Fruit fly (Drosophila melanogaster) Kc167 (cell line): Measurements from ENCODE around the gene Zdhhc8.

ENCODE experiments used
- Myc ChIP-seq: fragments of >200 bp; optimal IDR thresholded peaks from 2 replicates; lab custom pipeline; 2017; ENCODE audit warnings: missing external identifiers
- Sin3A ChIP-seq: fragments of >200 bp; optimal IDR thresholded peaks from 2 replicates; lab custom pipeline; 2018; ENCODE audit warnings: missing external identifiers
- h ChIP-seq: fragments of >200 bp; optimal IDR thresholded peaks from 3 replicates; lab custom pipeline; 2018; ENCODE audit warnings: missing external identifiers
- insv ChIP-seq: fragments of >200 bp; optimal IDR thresholded peaks from 3 replicates; lab custom pipeline; 2018; ENCODE audit warnings: missing external identifiers
- psq ChIP-seq: fragments of >200 bp; optimal IDR thresholded peaks from 2 replicates; lab custom pipeline; 2017; ENCODE audit warnings: missing external identifiers
- ttk ChIP-seq: sonication (Bioruptor generic); optimal IDR thresholded peaks from 2 replicates; lab custom pipeline; 2017; ENCODE audit warnings: missing external identifiers

The Zdhhc8 gene

DNA sequence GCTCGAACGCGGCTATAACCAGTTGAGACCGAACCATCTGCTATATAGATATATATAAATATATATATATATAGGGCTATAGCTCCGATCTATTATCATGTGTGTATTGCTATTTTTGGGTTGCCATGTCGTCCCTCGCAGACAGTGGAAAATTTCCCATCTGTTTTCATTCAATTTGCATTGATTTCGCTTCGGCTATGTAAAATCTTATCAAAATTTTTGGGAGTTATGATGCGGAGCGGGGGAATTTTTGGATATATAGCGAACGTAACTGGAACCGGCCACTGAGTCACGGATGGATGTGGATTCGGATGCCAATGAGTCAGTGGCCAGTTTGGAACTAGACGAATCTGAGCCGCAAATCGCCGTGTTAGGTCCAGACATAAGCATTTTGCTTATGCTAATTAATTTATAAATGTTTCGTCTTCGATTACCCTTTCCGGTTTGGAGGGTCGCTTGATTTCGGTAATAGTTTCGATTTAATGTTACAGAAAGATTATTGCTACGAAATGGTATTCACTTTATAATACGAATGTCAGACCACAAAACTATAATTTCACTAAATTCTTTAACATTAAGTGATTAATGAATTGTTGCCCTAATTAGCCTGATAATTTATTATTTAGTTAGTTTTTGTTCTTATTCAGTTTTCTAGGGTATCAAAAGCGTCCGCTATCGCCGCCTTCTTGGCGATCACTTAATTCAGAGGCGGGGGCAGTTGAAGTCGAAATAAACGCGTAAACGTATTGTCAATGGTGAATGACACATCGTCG, 58.2 kb downstream of the Zdhhc8 start:
- no peak for TF ChIP-seq ttk (lab: Kevin White, UChicago)
- TF ChIP-seq Sin3A (lab: Kevin White, UChicago), result no peak
- no peak for TF ChIP-seq h (lab: Kevin White, UChicago)
- TF ChIP-seq psq (lab: Kevin White, UChicago), result no peak
- no peak for TF ChIP-seq insv (lab: Kevin White, UChicago)
- TF ChIP-seq Myc, result no peak

DNA sequence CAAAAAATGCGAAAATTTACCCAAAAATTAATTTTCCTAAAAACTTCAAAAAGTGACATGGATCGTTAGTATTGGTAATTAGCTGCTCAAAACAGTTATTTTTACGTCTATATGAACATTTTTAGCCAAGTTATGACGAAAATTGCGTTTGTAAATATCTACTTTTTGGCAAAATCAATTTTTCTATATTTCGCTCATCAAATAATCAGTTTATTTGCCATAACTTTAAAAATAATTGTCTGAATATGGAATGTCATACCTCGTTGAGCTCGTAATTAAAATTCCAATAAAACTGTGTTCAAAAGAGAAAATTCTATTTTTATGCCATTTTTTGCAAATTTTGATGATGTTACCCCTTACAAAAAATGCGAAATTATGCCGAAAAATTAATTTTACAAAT, 59.5 kb downstream of the Zdhhc8 start:
- TF ChIP-seq ttk (lab: Kevin White, UChicago) (no peak), Myc (no peak), psq (lab: Kevin White, UChicago) (no peak), h (lab: Kevin White, UChicago) (no peak)

DNA sequence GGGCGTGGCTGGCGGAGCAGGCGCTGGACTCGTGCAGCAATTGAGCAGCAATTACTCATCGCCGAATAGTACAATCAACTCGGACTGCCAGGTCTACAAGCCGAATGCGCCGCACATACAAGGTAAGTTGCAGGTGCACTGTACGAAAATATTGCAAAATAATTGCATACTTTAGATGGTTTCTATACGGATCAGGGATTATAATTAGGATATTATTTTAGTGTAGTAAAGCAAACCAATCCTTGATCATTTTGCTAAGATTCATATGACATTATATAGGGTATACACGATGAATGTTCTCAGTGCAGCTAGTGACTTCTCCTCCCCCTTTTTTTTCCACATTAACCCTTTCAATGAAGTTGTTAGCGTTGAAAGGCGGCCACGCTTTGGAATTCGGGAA, 60.5 kb downstream of the Zdhhc8 start:
- TF ChIP-seq psq (lab: Kevin White, UChicago) (no peak), Sin3A (lab: Kevin White, UChicago) (no peak), ttk (lab: Kevin White, UChicago) (no peak), Myc (no peak), insv (lab: Kevin White, UChicago) (no peak), h (lab: Kevin White, UChicago) (no peak)

DNA sequence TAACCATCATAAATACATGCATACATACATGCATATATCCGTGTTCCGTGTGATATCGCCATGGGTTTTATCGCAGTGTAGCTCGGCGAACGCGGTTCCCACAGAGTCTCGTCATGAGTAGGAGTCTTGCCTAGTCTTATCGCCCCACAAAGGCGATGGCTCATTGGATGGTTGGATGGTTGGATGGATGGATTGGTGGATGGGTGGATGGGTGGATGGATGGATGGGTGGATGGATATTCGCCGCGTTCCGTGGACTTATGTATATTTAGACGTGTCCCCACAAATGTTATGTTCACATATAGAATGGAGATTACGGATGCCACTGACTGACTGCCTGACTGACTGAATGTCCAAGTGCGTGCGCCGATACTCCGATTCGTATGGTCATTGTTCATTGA, 64.8 kb downstream of the Zdhhc8 start:
- TF ChIP-seq h (lab: Kevin White, UChicago) (no peak), psq (lab: Kevin White, UChicago) (no peak), ttk (lab: Kevin White, UChicago) (no peak), insv (lab: Kevin White, UChicago) (no peak), Sin3A (lab: Kevin White, UChicago) (no peak), Myc (no peak)

DNA sequence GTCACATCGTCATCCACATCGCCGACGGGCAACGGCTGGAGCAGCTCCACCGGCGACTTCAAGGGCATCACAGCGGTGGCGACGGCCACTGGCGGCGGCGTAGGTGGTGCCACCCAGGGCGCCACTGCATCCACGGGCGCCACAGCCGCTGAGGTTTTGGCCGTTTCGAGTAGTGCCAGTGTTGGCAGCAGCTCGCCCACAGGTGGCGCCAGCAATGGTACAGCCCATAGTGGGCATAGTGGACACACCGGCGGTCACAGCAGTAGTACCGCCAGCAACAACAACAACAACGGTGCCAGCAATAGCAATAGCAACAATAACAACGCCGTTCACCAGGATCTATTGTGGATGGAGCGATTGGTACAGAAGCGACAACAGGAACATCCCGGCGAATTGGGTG, 69.6 kb downstream of the Zdhhc8 start:
- no peak for TF ChIP-seq Sin3A (lab: Kevin White, UChicago)
- TF ChIP-seq psq (lab: Kevin White, UChicago), result no peak
- TF ChIP-seq ttk (lab: Kevin White, UChicago), result no peak
- TF ChIP-seq Myc, result no peak
- no peak for TF ChIP-seq h (lab: Kevin White, UChicago)
- no peak for TF ChIP-seq insv (lab: Kevin White, UChicago)

DNA sequence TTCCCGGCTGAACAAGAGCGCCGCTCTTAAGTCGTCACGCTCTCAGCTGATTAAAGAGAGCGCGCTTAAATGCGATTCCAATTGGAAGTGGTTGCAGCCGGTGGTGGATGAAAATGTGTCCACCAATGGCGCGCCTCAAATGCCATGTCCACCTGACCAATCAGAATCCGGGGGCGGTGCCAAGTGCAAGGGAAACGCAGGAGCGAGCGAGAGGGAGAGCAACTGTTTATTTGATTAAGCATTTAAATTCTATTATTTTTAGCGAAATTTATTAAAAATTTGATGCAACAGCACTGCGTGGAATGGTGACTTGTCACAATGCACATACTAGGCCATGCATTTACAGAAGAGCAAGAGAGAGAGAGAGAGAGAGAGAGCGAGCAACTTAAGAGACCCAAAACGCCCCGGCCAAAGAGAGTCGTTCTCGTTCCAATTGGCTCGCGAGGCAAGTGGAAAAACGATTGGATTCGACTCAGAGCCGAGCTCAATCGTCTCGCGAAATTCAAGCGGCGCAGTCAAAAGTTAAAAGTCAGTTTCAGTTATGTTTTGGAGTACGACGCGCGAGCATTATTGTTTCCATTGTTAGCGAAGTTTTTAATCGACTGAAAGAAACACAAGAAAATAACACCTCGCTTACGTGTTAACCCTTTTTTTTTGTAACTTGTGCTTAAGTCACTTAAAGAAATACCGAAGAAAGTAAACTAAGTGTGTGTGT, 71.8 kb downstream of the Zdhhc8 start, which contains the start of gene lz:
lz (plus strand) TSS at position 626 of the 715 bp plus-strand sequence.
- no peak for TF ChIP-seq ttk (lab: Kevin White, UChicago)
- TF ChIP-seq h (lab: Kevin White, UChicago), result no peak
- TF ChIP-seq Sin3A (lab: Kevin White, UChicago), result no peak
- TF ChIP-seq psq (lab: Kevin White, UChicago), result no peak
- no peak for TF ChIP-seq Myc
- TF ChIP-seq insv (lab: Kevin White, UChicago), result no peak

DNA sequence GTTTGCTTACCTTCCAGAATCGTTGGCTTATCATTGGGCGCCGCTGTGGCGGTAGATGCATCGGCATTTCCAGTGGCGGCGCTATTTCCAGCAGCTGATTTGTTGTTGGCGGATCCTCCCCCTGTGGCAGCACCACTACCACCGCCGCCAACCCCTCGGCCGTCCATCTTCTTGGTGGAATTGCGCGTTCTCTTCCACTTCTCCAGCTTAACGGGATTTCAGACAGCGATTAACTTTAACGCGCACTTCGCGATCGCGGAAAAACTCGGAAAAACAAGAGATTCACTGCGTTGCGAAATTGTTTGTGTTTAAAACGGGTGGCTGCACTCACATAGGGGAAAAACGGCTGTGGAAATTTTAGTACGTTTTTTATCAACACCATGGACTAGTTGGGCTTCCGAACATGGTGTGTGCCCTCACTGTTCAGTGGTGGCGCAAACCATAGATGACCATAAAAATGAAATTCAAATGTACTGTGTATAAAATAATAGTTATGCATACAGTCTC, 73.2 kb downstream of the Zdhhc8 start, which contains the start of gene c11.1:
c11.1 (minus strand) TSS at position 335 of the 507 bp plus-strand sequence.
- TF ChIP-seq Sin3A (lab: Kevin White, UChicago) (no peak), Myc (no peak), psq (lab: Kevin White, UChicago) (no peak), h (lab: Kevin White, UChicago) (no peak), ttk (lab: Kevin White, UChicago) (no peak)

DNA sequence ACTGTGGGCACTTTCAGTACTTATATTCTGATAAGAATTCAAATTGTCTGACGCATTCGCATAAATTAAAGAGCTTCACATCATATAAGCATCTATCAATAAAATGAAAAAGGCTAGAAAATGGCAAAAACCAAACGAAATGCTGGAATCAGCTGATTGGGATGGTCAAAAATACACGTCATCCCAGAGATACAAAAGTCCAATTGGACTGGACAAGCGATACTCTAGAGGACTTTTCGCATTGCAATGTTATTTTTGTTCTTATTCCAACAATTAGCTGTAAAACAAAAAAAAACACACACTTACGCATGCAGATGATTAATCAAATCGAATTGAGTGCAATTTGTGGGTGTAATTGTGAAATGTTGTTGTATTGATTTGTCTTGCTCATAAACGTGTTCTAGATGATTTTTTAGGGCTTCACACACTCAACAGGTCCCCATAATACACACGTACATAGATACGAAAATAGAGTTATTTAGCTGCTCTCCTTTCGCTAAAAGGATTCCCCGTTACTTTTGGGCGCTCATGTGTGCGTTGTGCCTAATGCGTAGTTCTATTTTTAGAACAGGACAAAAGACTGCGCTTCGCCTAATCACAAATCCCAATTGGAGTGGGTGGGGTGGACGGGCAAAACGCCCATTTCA, 73.9 kb downstream of the Zdhhc8 start:
- TF ChIP-seq psq (lab: Kevin White, UChicago), result no peak
- no peak for TF ChIP-seq Sin3A (lab: Kevin White, UChicago)
- no peak for TF ChIP-seq insv (lab: Kevin White, UChicago)
- no peak for TF ChIP-seq Myc
- TF ChIP-seq h (lab: Kevin White, UChicago), result no peak
- TF ChIP-seq ttk (lab: Kevin White, UChicago), result no peak
